Worm (Caenorhabditis elegans): ENCODE data around the gene spig-5.

- TF ChIP-seq isw-1 (GFP tag; IDR thresholded peaks at IDR 0.05) (no peak), lsy-2 (tag; optimal IDR thresholded peaks at IDR 0.05) (no peak), nhr-28 (tag; optimal IDR thresholded peaks at IDR 0.05) (no peak), lin-13 (GFP tag; optimal IDR thresholded peaks at IDR 0.05) (no peak), egl-27 (tag; optimal IDR thresholded peaks at IDR 0.05) (no peak), nhr-12 (tag; optimal IDR thresholded peaks at IDR 0.05) (no peak), ceh-82 (tag; optimal IDR thresholded peaks at IDR 0.05) (no peak), aly-2 (tag; optimal IDR thresholded peaks at IDR 0.05) (no peak), unc-98 (GFP tag; IDR thresholded peaks at IDR 0.05) (no peak)
Observed at ce11 chrV:14331477-14331876, 23.2 kb downstream of the spig-5 start, which contains the start of gene F47B8.8.
